Fruit fly (Drosophila melanogaster) whole organism: ENCODE data around the gene DNaseII.

ENCODE experiments used
- CG8478 ChIP-seq: fragments of >200 bp; optimal IDR thresholded peaks from 2 replicates; lab custom pipeline; 2018; ENCODE audit warnings: inconsistent platforms
- EcR ChIP-seq, 2 experiments: fragments of >200 bp; optimal IDR thresholded peaks; 2 replicates each; lab custom pipeline; 2017; ENCODE audit warnings: missing biosample characterization in 2 of 2, missing genetic modification characterization in 2 of 2, missing genetic modification reagents in 2 of 2
- pan ChIP-seq: fragments of >200 bp; optimal IDR thresholded peaks from 2 replicates; lab custom pipeline; 2017
- psq ChIP-seq: fragments of >200 bp; optimal IDR thresholded peaks from 2 replicates; lab custom pipeline; 2017
- usp ChIP-seq: fragments of >200 bp; optimal IDR thresholded peaks from 2 replicates; lab custom pipeline; 2017; ENCODE audit warnings: missing biosample characterization, missing genetic modification characterization, mixed read lengths

- TF ChIP-seq EcR (GFP tag; optimal IDR thresholded peaks at IDR 0.05; lab: Kevin White, UChicago) (no peak), CG8478 (lab: Kevin White, UChicago) (no peak), usp (no peak), pan (no peak), psq (lab: Kevin White, UChicago) (no peak)
These were observed 39.2 kb downstream of the DNaseII start for dm6 chr3R:18058401-18058800.
